Worm (Caenorhabditis elegans) whole organism, midembryonic: ENCODE results near the gene Y17G9B.11.

ENCODE experiments used
- T22C8.4 ChIP-seq: fragments of 200-800 bp; sonication (Bioruptor generic); IDR thresholded peaks from 2 replicates; pipeline ENCODE4 v1.3.6; 2022; ENCODE audit warnings: missing genetic modification characterization, missing compliant biosample characterization
- cog-1 ChIP-seq: sonication (generic microtip); optimal IDR thresholded peaks from 2 replicates; lab custom pipeline; 2016; ENCODE audit warnings: missing genetic modification characterization, missing compliant biosample characterization
- flt-1 ChIP-seq: fragments of 200-800 bp; sonication (Bioruptor generic); IDR thresholded peaks from 2 replicates; pipeline ENCODE4 v1.3.6; 2022; ENCODE audit warnings: missing genetic modification characterization, missing compliant biosample characterization
- klf-2 ChIP-seq: fragments of 200-800 bp; sonication (Bioruptor generic); conservative IDR thresholded peaks from 2 replicates; pipeline ENCODE4 v1.3.6; 2022; ENCODE audit warnings: missing genetic modification reagents, missing genetic modification characterization, missing compliant biosample characterization
- med-1 ChIP-seq: sonication (generic microtip); optimal IDR thresholded peaks from 2 replicates; lab custom pipeline; 2017; ENCODE audit warnings: missing genetic modification characterization, mild to moderate bottlenecking, missing compliant biosample characterization, antibody characterized with exemption, missing genetic modification reagents; ENCODE audit not compliant: insufficient read depth
- ref-1 ChIP-seq: fragments of 200-800 bp; sonication (Bioruptor generic); conservative IDR thresholded peaks from 2 replicates; pipeline ENCODE4 v1.3.6; 2022; ENCODE audit warnings: missing genetic modification reagents, missing genetic modification characterization, missing compliant biosample characterization
- tab-1 ChIP-seq: fragments of 200-800 bp; sonication (Bioruptor generic); IDR thresholded peaks from 2 replicates; pipeline ENCODE4 v1.3.6; 2022; ENCODE audit warnings: missing genetic modification characterization, missing compliant biosample characterization
- ztf-23 ChIP-seq: fragments of 200-800 bp; sonication (Bioruptor generic); IDR thresholded peaks from 2 replicates; pipeline ENCODE4 v1.3.6; 2022; ENCODE audit warnings: missing genetic modification reagents, missing genetic modification characterization, missing compliant biosample characterization
- ztf-29 ChIP-seq: fragments of 200-800 bp; sonication (Bioruptor generic); IDR thresholded peaks from 2 replicates; pipeline ENCODE4 v1.3.6; 2022; ENCODE audit warnings: missing genetic modification reagents, missing genetic modification characterization, missing compliant biosample characterization

Gene Y17G9B.11

ce11 chrIV:4799114-4799513, 42.7 kb downstream of the Y17G9B.11 start, which contains the start of gene eor-1:
eor-1 (minus strand) TSS chrIV:4799178.
- peak; percentile 85 for TF ChIP-seq T22C8.4 (GFP tag; lab: Robert Waterston, UW)
- no peak for TF ChIP-seq ztf-29 (GFP tag; lab: Robert Waterston, UW)
- TF ChIP-seq ref-1 (GFP tag; lab: Robert Waterston, UW), result no peak

- no peak for TF ChIP-seq flt-1
- no peak for TF ChIP-seq ztf-29 (GFP tag; lab: Robert Waterston, UW)
- no peak for TF ChIP-seq ref-1 (GFP tag; lab: Robert Waterston, UW)
- no peak for TF ChIP-seq klf-2 (GFP tag; lab: Robert Waterston, UW)
- no peak for TF ChIP-seq ztf-23 (GFP tag; lab: Robert Waterston, UW)
- no peak for TF ChIP-seq med-1 (GFP tag; lab: Kevin White, UChicago)
- no peak for TF ChIP-seq T22C8.4 (GFP tag; lab: Robert Waterston, UW)
- TF ChIP-seq cog-1 (tag; lab: Kevin White, UChicago), result no peak
- no peak for TF ChIP-seq tab-1 (GFP tag; lab: Robert Waterston, UW)
Observed at ce11 chrIV:4802494-4802893, 46.1 kb downstream of the Y17G9B.11 start, which contains the start of gene dpf-7. dpf-7 (minus strand) TSS chrIV:4802594.

- TF ChIP-seq med-1 (GFP tag; lab: Kevin White, UChicago), result no peak
- no peak for TF ChIP-seq klf-2 (GFP tag; lab: Robert Waterston, UW)
- no peak for TF ChIP-seq T22C8.4 (GFP tag; lab: Robert Waterston, UW)
- no peak for TF ChIP-seq ztf-29 (GFP tag; lab: Robert Waterston, UW)
- no peak for TF ChIP-seq ref-1 (GFP tag; lab: Robert Waterston, UW)
- no peak for TF ChIP-seq flt-1
- no peak for TF ChIP-seq cog-1 (tag; lab: Kevin White, UChicago)
- TF ChIP-seq ztf-23 (GFP tag; lab: Robert Waterston, UW), result no peak
Observed at ce11 chrIV:4806486-4806885, 50.1 kb downstream of the Y17G9B.11 start, which contains the start of gene dpf-5. dpf-5 (minus strand) TSS chrIV:4806586.
